Fruit fly (Drosophila melanogaster) S2 (cell line): Measurements from ENCODE around the gene CG32813.

Source experiments
- CG8478 ChIP-seq: fragments of >200 bp; optimal IDR thresholded peaks from 2 replicates; lab custom pipeline; 2018
- CTCF ChIP-seq, 2 experiments: fragments of >200 bp; optimal IDR thresholded peaks; 2 replicates each; lab custom pipeline; 2018

DNA sequence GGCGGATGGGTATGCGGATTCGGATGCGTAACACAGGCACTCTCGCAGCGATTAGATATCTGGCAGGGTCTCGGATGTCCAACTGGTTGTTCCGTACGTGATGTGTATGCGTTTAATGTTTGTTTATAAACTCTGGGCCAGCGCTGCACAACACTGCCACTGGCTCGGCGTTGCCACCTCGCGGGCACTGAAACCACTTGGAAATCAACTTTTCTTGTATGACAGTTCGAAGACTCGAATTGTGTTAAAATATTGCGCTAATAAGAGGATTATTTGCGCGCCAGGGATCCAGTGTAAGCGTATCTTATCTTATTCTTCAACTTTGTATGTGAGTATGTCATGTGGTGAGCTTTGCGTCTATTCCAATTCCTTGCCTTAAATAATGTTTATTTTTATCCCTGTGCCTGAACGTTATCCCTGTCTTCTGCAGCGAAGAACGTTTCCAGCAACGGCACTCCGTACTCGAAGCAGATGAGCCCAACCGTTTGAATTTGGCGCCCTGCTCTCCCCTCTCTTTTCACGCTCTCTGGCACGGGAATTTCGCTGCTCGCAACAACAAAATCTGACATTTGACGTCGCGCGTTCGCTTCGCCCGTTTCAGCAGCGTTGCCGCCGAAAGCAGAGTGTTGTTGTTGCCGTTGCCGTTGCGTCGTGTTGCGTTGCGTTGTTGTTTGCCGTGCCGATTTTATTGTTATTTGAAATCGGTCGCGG lies at the start of gene CG32813, which contains the start of gene CG3719:
- TF ChIP-seq CG8478, result no peak
- peak in 1 of 2 experiments; percentile 17 for TF ChIP-seq CTCF (optimal IDR thresholded peaks at IDR 0.05; lab: Kevin White, UChicago)
